Worm (Caenorhabditis elegans) whole organism, midembryonic: ENCODE measurements around the gene srx-66.

Experiments
- T22C8.4 ChIP-seq: fragments of 200-800 bp; sonication (Bioruptor generic); IDR thresholded peaks from 2 replicates; pipeline ENCODE4 v1.3.6; 2022; ENCODE audit warnings: missing genetic modification characterization, missing compliant biosample characterization
- ztf-23 ChIP-seq: fragments of 200-800 bp; sonication (Bioruptor generic); IDR thresholded peaks from 2 replicates; pipeline ENCODE4 v1.3.6; 2022; ENCODE audit warnings: missing genetic modification reagents, missing genetic modification characterization, missing compliant biosample characterization

DNA sequence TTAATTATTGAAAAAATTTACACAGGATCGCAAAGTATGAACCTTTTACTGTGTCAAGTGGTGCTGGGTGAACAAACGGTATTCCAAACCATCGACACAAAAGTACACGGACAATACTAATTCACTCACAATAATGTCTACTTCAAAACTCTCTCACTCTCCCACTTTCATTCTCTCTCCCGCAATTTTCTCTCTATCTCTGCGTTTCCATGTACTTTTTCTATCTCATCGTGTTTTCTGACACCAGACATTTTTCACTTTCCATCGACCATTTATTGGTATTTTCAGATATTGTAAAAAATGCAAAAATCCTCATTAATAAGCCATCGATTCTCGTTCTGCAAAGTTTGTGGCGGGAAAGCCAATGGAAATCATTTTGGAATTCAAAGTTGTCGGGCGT is 13.5 kb upstream of the srx-66 start, which contains the start of gene nhr-156:
- TF ChIP-seq T22C8.4 (GFP tag; lab: Robert Waterston, UW) (no peak), ztf-23 (GFP tag; lab: Robert Waterston, UW) (no peak)
